Worm (Caenorhabditis elegans) whole organism, mixed stage, embryonic: Measurements from ENCODE around the gene trf-1.

ENCODE experiments used
- M03D4.4 ChIP-seq: sonication (generic microtip); optimal IDR thresholded peaks from 2 replicates; lab custom pipeline; 2017; ENCODE audit warnings: mild to moderate bottlenecking, missing genetic modification characterization, missing compliant biosample characterization
- bed-3 ChIP-seq: fragments of 200-800 bp; sonication (Bioruptor generic); optimal IDR thresholded peaks from 3 replicates; lab custom pipeline; 2018; ENCODE audit warnings: mild to moderate bottlenecking, missing genetic modification characterization, moderate library complexity, missing compliant biosample characterization
- blmp-1 ChIP-seq: fragments of 150-350 bp; optimal IDR thresholded peaks from 2 replicates; lab custom pipeline; 2014; ENCODE audit warnings: missing biosample characterization, missing genetic modification characterization
- ceh-39 ChIP-seq: fragments of 150-350 bp; optimal IDR thresholded peaks from 2 replicates; lab custom pipeline; 2014; ENCODE audit warnings: missing biosample characterization, missing genetic modification characterization
- ceh-43 ChIP-seq: fragments of 200-800 bp; sonication (Bioruptor generic); optimal IDR thresholded peaks from 2 replicates; lab custom pipeline; 2018; ENCODE audit warnings: mild to moderate bottlenecking, missing genetic modification characterization, moderate library complexity, missing compliant biosample characterization
- ceh-83 ChIP-seq: fragments of 200-800 bp; sonication (Bioruptor generic); optimal IDR thresholded peaks from 2 replicates; lab custom pipeline; 2018; ENCODE audit warnings: mild to moderate bottlenecking, missing genetic modification characterization, missing compliant biosample characterization
- ces-1 ChIP-seq: fragments of 150-350 bp; optimal IDR thresholded peaks from 2 replicates; lab custom pipeline; 2014; ENCODE audit warnings: missing biosample characterization, missing genetic modification reagents, missing genetic modification characterization
- cnd-1 ChIP-seq: fragments of 200-800 bp; sonication (Bioruptor generic); optimal IDR thresholded peaks from 2 replicates; lab custom pipeline; 2018; ENCODE audit warnings: mild to moderate bottlenecking, missing genetic modification characterization, missing compliant biosample characterization
- drap-1 ChIP-seq: fragments of 200-800 bp; sonication (Bioruptor generic); optimal IDR thresholded peaks from 3 replicates; lab custom pipeline; 2018; ENCODE audit warnings: mild to moderate bottlenecking, missing genetic modification characterization, missing compliant biosample characterization
- elt-1 ChIP-seq: sonication (generic microtip); optimal IDR thresholded peaks from 2 replicates; lab custom pipeline; 2017; ENCODE audit warnings: missing genetic modification characterization, mild to moderate bottlenecking, missing compliant biosample characterization, antibody characterized with exemption, moderate library complexity, borderline replicate concordance; ENCODE audit not compliant: insufficient read depth
- elt-3 ChIP-seq: fragments of 150-350 bp; optimal IDR thresholded peaks from 2 replicates; lab custom pipeline; 2014; ENCODE audit warnings: missing biosample characterization, missing genetic modification characterization
- flh-1 ChIP-seq: fragments of 200-800 bp; sonication (Bioruptor generic); optimal IDR thresholded peaks from 2 replicates; lab custom pipeline; 2018; ENCODE audit warnings: mild to moderate bottlenecking, missing genetic modification characterization, moderate library complexity, missing compliant biosample characterization
- ham-2 ChIP-seq: fragments of 200-800 bp; sonication (Bioruptor generic); optimal IDR thresholded peaks from 2 replicates; lab custom pipeline; 2018; ENCODE audit warnings: mild to moderate bottlenecking, missing genetic modification characterization, missing compliant biosample characterization
- hlh-1 ChIP-seq: fragments of 150-350 bp; optimal IDR thresholded peaks from 2 replicates; lab custom pipeline; 2014; ENCODE audit warnings: missing biosample characterization, missing genetic modification reagents, missing genetic modification characterization
- lsy-2 ChIP-seq: fragments of 150-350 bp; optimal IDR thresholded peaks from 2 replicates; lab custom pipeline; 2014; ENCODE audit warnings: missing biosample characterization, missing genetic modification characterization
- mab-5 ChIP-seq: fragments of 150-350 bp; optimal IDR thresholded peaks from 2 replicates; lab custom pipeline; 2014; ENCODE audit warnings: missing biosample characterization, missing genetic modification characterization
- mep-1 ChIP-seq: fragments of 150-350 bp; optimal IDR thresholded peaks from 2 replicates; lab custom pipeline; 2017; ENCODE audit warnings: missing biosample characterization, missing genetic modification reagents, missing genetic modification characterization, inconsistent platforms
- mls-2 ChIP-seq: sonication (generic microtip); optimal IDR thresholded peaks from 2 replicates; lab custom pipeline; 2016; ENCODE audit warnings: mild to moderate bottlenecking, missing genetic modification characterization, moderate library complexity, missing compliant biosample characterization
- nhr-237 ChIP-seq: fragments of 150-350 bp; optimal IDR thresholded peaks from 2 replicates; lab custom pipeline; 2014; ENCODE audit warnings: missing biosample characterization, missing genetic modification characterization
- nhr-28 ChIP-seq: fragments of 150-350 bp; optimal IDR thresholded peaks from 2 replicates; lab custom pipeline; 2014; ENCODE audit warnings: missing biosample characterization, missing genetic modification characterization
- nhr-76 ChIP-seq: sonication (generic microtip); optimal IDR thresholded peaks from 2 replicates; lab custom pipeline; 2017; ENCODE audit warnings: missing biosample characterization, missing genetic modification characterization
- pha-4 ChIP-seq: fragments of 150-350 bp; optimal IDR thresholded peaks from 2 replicates; lab custom pipeline; 2018; ENCODE audit warnings: missing biosample characterization, missing genetic modification reagents, missing genetic modification characterization
- snpc-4 ChIP-seq: fragments of 150-350 bp; optimal IDR thresholded peaks from 2 replicates; lab custom pipeline; 2014; ENCODE audit warnings: missing biosample characterization, missing genetic modification characterization
- sptf-1 ChIP-seq: sonication (generic microtip); optimal IDR thresholded peaks from 2 replicates; lab custom pipeline; 2017; ENCODE audit warnings: mild to moderate bottlenecking, missing genetic modification characterization, moderate library complexity, missing compliant biosample characterization
- tbx-8 ChIP-seq: fragments of 200-800 bp; sonication (Bioruptor generic); optimal IDR thresholded peaks from 2 replicates; lab custom pipeline; 2018; ENCODE audit warnings: mild to moderate bottlenecking, missing genetic modification characterization, moderate library complexity, missing compliant biosample characterization
- unc-120 ChIP-seq: sonication (generic microtip); optimal IDR thresholded peaks from 2 replicates; lab custom pipeline; 2017; ENCODE audit warnings: missing genetic modification characterization, missing compliant biosample characterization; ENCODE audit not compliant: poor library complexity, severe bottlenecking
- unc-39 ChIP-seq: fragments of 150-350 bp; optimal IDR thresholded peaks from 2 replicates; lab custom pipeline; 2014; ENCODE audit warnings: missing biosample characterization, missing genetic modification characterization
- unc-62 ChIP-seq: fragments of 150-350 bp; optimal IDR thresholded peaks from 2 replicates; lab custom pipeline; 2014; ENCODE audit warnings: missing biosample characterization, missing genetic modification reagents, missing genetic modification characterization
- zip-8 ChIP-seq: fragments of 150-350 bp; optimal IDR thresholded peaks from 2 replicates; lab custom pipeline; 2014; ENCODE audit warnings: missing biosample characterization, missing genetic modification characterization

Gene trf-1

DNA sequence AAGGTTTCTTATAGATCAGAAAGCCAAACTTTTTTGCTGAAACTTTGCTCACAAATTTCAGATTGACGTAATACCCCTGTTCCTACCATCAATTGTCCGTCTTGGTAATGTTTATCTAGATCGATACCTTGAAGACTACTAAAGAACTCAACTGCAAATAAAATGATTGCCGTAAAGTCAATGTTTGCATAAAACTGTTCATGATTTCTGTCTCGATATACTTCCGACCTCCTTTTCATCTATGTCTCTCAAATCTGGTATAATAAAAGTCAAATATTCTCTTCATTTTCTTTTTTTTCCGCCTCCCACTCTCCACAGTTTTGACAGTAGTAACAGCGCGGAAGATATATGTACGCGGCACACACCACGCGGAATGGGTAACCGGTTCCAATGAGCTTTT lies 24.8 kb upstream of the trf-1 start, which contains the start of gene nas-1:
Gene nas-1 (plus strand): TSS at position 301 of the 400 bp plus-strand sequence.
- TF ChIP-seq mep-1 (tag; lab: Kevin White, UChicago) (no peak), flh-1 (GFP tag; lab: Kevin White, UChicago) (no peak), bed-3 (no peak), ceh-83 (GFP tag; lab: Kevin White, UChicago) (no peak), mab-5 (tag; lab: Kevin White, UChicago) (no peak), nhr-28 (tag; lab: Kevin White, UChicago) (no peak), drap-1 (GFP tag; lab: Kevin White, UChicago) (no peak), elt-3 (tag; lab: Kevin White, UChicago) (no peak), blmp-1 (tag; lab: Kevin White, UChicago) (no peak), unc-39 (no peak)
- TF ChIP-seq, all 35 proteins: peak for 0

DNA sequence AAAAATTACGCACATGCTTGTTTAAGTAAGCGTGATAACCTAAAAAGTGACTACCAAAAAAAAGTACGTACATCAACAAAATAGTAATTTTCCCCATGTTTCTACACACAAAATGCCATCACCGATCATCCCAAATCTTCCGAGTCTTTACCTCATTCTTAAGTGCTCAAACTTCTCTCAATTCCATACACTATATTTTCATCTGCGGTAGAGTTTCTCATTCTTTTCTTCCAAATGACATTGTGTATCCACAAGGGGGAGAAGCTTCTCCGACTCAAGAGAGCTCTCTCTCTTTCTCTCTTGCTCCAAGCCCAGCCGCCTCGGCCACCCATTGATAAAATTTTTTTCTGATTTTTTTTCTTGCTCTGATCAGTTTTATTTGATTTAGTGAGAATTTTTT lies 20.8 kb upstream of the trf-1 start, which contains the start of gene myo-6:
Gene myo-6 (plus strand): TSS at position 301 of the 400 bp plus-strand sequence.
- no peak for TF ChIP-seq ham-2 (GFP tag; lab: Kevin White, UChicago)
- TF ChIP-seq ceh-43 (GFP tag; lab: Kevin White, UChicago) = no peak
- TF ChIP-seq M03D4.4 (tag; lab: Kevin White, UChicago) = no peak
- TF ChIP-seq mep-1 (tag; lab: Kevin White, UChicago) = no peak
- no peak for TF ChIP-seq bed-3
- no peak for TF ChIP-seq mab-5 (tag; lab: Kevin White, UChicago)
- TF ChIP-seq cnd-1 (tag; lab: Kevin White, UChicago) = no peak
- no peak for TF ChIP-seq drap-1 (GFP tag; lab: Kevin White, UChicago)
- TF ChIP-seq nhr-28 (tag; lab: Kevin White, UChicago) = no peak
- TF ChIP-seq ceh-83 (GFP tag; lab: Kevin White, UChicago) = no peak
- TF ChIP-seq ces-1 (GFP tag; lab: Kevin White, UChicago) = no peak
- no peak for TF ChIP-seq nhr-237 (tag; lab: Kevin White, UChicago)
- no peak for TF ChIP-seq elt-1

ce11 chrIII:13411202-13411601 lies 19.1 kb upstream of the trf-1 start:
- no peak for TF ChIP-seq nhr-76
- TF ChIP-seq ceh-39 (tag; lab: Kevin White, UChicago) = no peak
- TF ChIP-seq pha-4 (tag; lab: Kevin White, UChicago) = no peak
- TF ChIP-seq nhr-28 (tag; lab: Kevin White, UChicago) = no peak
- no peak for TF ChIP-seq hlh-1 (tag; lab: Kevin White, UChicago)
- no peak for TF ChIP-seq nhr-237 (tag; lab: Kevin White, UChicago)
- TF ChIP-seq sptf-1 = no peak
- TF ChIP-seq ceh-43 (GFP tag; lab: Kevin White, UChicago) = no peak
- no peak for TF ChIP-seq elt-3 (tag; lab: Kevin White, UChicago)
- no peak for TF ChIP-seq drap-1 (GFP tag; lab: Kevin White, UChicago)
- no peak for TF ChIP-seq zip-8
- no peak for TF ChIP-seq unc-62 (GFP tag; lab: Kevin White, UChicago)
- no peak for TF ChIP-seq flh-1 (GFP tag; lab: Kevin White, UChicago)
- no peak for TF ChIP-seq mls-2
- no peak for TF ChIP-seq ham-2 (GFP tag; lab: Kevin White, UChicago)
- TF ChIP-seq snpc-4 (tag; lab: Kevin White, UChicago) = no peak
- TF ChIP-seq tbx-8 (GFP tag; lab: Kevin White, UChicago) = no peak
- no peak for TF ChIP-seq ceh-83 (GFP tag; lab: Kevin White, UChicago)
- no peak for TF ChIP-seq lsy-2 (tag; lab: Kevin White, UChicago)
- TF ChIP-seq elt-1 = no peak
- TF ChIP-seq, all 35 proteins: peak for 0

DNA sequence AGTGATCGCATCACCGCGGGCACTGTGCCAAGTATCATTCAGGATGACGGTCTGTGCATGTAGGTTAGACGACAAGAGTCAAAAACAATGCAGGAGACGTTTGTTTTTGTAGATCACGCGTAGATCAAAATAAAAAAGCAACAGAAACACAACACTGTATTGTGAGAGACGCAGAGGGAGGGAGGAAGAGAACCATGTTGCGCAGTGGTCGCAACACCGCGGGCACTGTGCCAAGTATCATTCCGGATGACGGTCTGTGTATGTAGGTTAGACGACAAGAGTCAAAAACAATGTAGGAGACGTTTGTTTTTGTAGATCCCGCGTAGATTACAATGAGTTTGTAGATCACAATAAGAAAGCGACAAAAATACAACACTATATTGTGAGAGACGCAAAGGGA lies 11.3 kb upstream of the trf-1 start:
- no peak for TF ChIP-seq drap-1 (GFP tag; lab: Kevin White, UChicago)
- TF ChIP-seq ces-1 (GFP tag; lab: Kevin White, UChicago) = no peak
- TF ChIP-seq cnd-1 (tag; lab: Kevin White, UChicago) = no peak
- TF ChIP-seq lsy-2 (tag; lab: Kevin White, UChicago) = no peak
- TF ChIP-seq flh-1 (GFP tag; lab: Kevin White, UChicago) = no peak
- no peak for TF ChIP-seq ham-2 (GFP tag; lab: Kevin White, UChicago)
- TF ChIP-seq ceh-43 (GFP tag; lab: Kevin White, UChicago) = no peak
- TF ChIP-seq pha-4 (tag; lab: Kevin White, UChicago) = no peak
- TF ChIP-seq nhr-76 = no peak
- no peak for TF ChIP-seq blmp-1 (tag; lab: Kevin White, UChicago)
- TF ChIP-seq, all 35 proteins: peak for 0

ce11 chrIII:13423414-13423813 lies 6.8 kb upstream of the trf-1 start, which contains the start of gene exo-1:
TSS of gene exo-1 (plus strand) at chrIII:13423514.
- TF ChIP-seq unc-120 = no peak
- no peak for TF ChIP-seq ceh-39 (tag; lab: Kevin White, UChicago)
- TF ChIP-seq elt-1 = no peak
- peak; percentile 42 for TF ChIP-seq lsy-2 (tag; lab: Kevin White, UChicago)
- TF ChIP-seq mep-1 (tag; lab: Kevin White, UChicago) = peak; percentile 35
- peak; percentile 46 for TF ChIP-seq nhr-237 (tag; lab: Kevin White, UChicago)
